Worm (Caenorhabditis elegans): Measurements from ENCODE around the gene msp-3.

DNA sequence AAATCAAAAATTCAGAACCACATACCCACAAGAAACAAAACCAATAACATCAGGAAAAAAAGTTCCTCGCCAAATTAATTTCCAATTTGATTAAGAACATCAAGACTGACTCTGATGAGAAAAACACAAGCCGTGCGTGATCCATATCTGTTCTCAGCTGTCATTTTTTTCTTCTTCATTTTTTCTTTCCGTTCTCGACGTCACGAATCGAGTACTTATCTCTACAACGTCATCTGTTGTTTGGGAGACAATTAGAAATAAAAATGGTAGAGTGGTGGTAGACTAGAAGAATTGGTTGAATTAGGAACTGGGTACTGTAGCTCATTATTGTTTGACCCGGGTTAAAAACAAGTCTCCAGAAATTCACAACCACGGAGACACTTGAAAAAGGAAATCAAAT, 25.1 kb downstream of the msp-3 start:
- no peak for TF ChIP-seq him-1 (tag; optimal IDR thresholded peaks at IDR 0.05)
- TF ChIP-seq W03F9.2 (tag; optimal IDR thresholded peaks at IDR 0.05), result no peak
- TF ChIP-seq dao-5 (tag; optimal IDR thresholded peaks at IDR 0.05), result no peak
